Worm (Caenorhabditis elegans) whole organism, L3 larva: ENCODE measurements around the gene dot-1.4.

Experiments
- ama-1 ChIP-seq: fragments of 150-350 bp; optimal IDR thresholded peaks from 2 replicates; lab custom pipeline; 2018
- elt-1 ChIP-seq: fragments of 150-350 bp; optimal IDR thresholded peaks from 2 replicates; lab custom pipeline; 2014; ENCODE audit warnings: missing biosample characterization, missing genetic modification characterization
- sea-2 ChIP-seq: fragments of 150-350 bp; sonication (generic microtip); optimal IDR thresholded peaks from 4 replicates; lab custom pipeline; 2014; ENCODE audit warnings: missing biosample characterization, missing genetic modification reagents, missing genetic modification characterization
- snpc-4 ChIP-seq: fragments of 150-350 bp; optimal IDR thresholded peaks from 2 replicates; lab custom pipeline; 2014; ENCODE audit warnings: missing biosample characterization, missing genetic modification characterization
- tbx-2 ChIP-seq: sonication (generic microtip); optimal IDR thresholded peaks from 2 replicates; lab custom pipeline; 2016; ENCODE audit warnings: mild to moderate bottlenecking, missing genetic modification characterization, missing compliant biosample characterization

DNA sequence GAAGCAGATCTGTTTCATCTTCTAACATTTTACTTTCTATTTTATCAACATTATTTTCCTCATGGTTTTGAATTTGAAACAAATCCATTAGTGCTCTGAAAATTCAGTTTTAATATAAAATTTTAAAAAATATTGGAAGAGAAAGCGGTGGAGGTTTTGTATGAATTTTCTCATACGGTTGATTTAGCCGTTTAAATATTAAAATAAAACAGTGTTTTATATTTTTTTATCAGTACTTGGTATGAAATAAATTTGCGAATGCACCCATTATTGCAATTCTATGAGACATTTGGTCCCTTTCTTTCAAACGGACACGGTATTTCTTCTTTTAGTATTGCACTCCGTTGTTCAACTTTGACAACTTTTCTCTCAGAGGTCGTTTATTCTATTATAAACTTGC lies at the start of gene dot-1.4:
- TF ChIP-seq elt-1 (tag; lab: Kevin White, UChicago) (no peak), sea-2 (GFP tag; lab: Kevin White, UChicago) (no peak), snpc-4 (no peak), ama-1 (lab: Kevin White, UChicago) (no peak), tbx-2 (no peak)
